Worm (Caenorhabditis elegans) whole organism, L1 larva: ENCODE results near the gene nhr-133.

ENCODE experiments used
- C16A3.4 ChIP-seq: fragments of 150-350 bp; optimal IDR thresholded peaks from 2 replicates; lab custom pipeline; 2014; ENCODE audit warnings: missing biosample characterization, missing genetic modification characterization
- C34B4.2 ChIP-seq: sonication (generic microtip); optimal IDR thresholded peaks from 2 replicates; lab custom pipeline; 2017; ENCODE audit warnings: mild to moderate bottlenecking, missing genetic modification characterization, missing compliant biosample characterization
- alr-1 ChIP-seq: fragments of 200-800 bp; sonication (Bioruptor generic); optimal IDR thresholded peaks from 2 replicates; lab custom pipeline; 2018; ENCODE audit warnings: borderline replicate concordance, mild to moderate bottlenecking, missing genetic modification characterization, missing compliant biosample characterization
- ceh-82 ChIP-seq, 3 experiments: fragments of 150-350 bp in 1 of 3; sonication (generic microtip) in 2 of 3; optimal IDR thresholded peaks; 2 replicates each; lab custom pipeline; 2014 to 2017; ENCODE audit warnings: missing biosample characterization in 3 of 3, missing genetic modification characterization in 3 of 3
- ceh-90 ChIP-seq: sonication (generic microtip); optimal IDR thresholded peaks from 2 replicates; lab custom pipeline; 2016; ENCODE audit warnings: missing genetic modification characterization, missing compliant biosample characterization
- ces-1 ChIP-seq: fragments of 150-350 bp; optimal IDR thresholded peaks from 2 replicates; lab custom pipeline; 2014; ENCODE audit warnings: missing biosample characterization, missing genetic modification reagents, missing genetic modification characterization
- efl-1 ChIP-seq, 4 experiments: fragments of 150-350 bp; optimal IDR thresholded peaks in 3 of 4; peaks in 1 of 4; 1 replicate in 1 of 4; 2 replicates in 3 of 4; lab custom pipeline; 2014; ENCODE audit warnings: missing biosample characterization in 2 of 4, missing genetic modification characterization in 2 of 4, missing genetic modification reagents in 2 of 4
- egl-13 ChIP-seq: sonication (generic microtip); optimal IDR thresholded peaks from 2 replicates; lab custom pipeline; 2016; ENCODE audit warnings: missing genotype, missing genetic modification reagents, missing genetic modification characterization, missing compliant biosample characterization
- elt-2 ChIP-seq: sonication (generic microtip); optimal IDR thresholded peaks from 2 replicates; lab custom pipeline; 2016; ENCODE audit warnings: missing genetic modification characterization, mild to moderate bottlenecking, inconsistent platforms, missing compliant biosample characterization, missing genetic modification reagents
- ets-5 ChIP-seq: fragments of 200-800 bp; sonication (Bioruptor generic); IDR thresholded peaks from 2 replicates; pipeline ENCODE4 v1.3.6; 2022; ENCODE audit warnings: missing genetic modification characterization, missing compliant biosample characterization
- fkh-4 ChIP-seq: sonication (generic microtip); optimal IDR thresholded peaks from 2 replicates; lab custom pipeline; 2016; ENCODE audit warnings: missing compliant biosample characterization, missing genetic modification characterization, borderline replicate concordance
- fos-1 ChIP-seq: fragments of 150-350 bp; optimal IDR thresholded peaks from 2 replicates; lab custom pipeline; 2014; ENCODE audit warnings: missing biosample characterization, missing genetic modification characterization
- hlh-17 ChIP-seq: fragments of 200-800 bp; sonication (Bioruptor generic); optimal IDR thresholded peaks from 2 replicates; lab custom pipeline; 2018; ENCODE audit warnings: missing genetic modification characterization, mild to moderate bottlenecking, missing compliant biosample characterization, moderate library complexity, borderline replicate concordance
- jun-1 ChIP-seq: fragments of 150-350 bp; optimal IDR thresholded peaks from 2 replicates; lab custom pipeline; 2014; ENCODE audit warnings: missing biosample characterization, missing genetic modification reagents, missing genetic modification characterization
- lin-35 ChIP-seq, 2 experiments: fragments of 150-350 bp; optimal IDR thresholded peaks; 2 replicates each; lab custom pipeline; 2014; ENCODE audit warnings: missing biosample characterization in 2 of 2, missing genetic modification characterization in 2 of 2, missing genetic modification reagents in 2 of 2
- lsy-2 ChIP-seq, 2 experiments: fragments of 150-350 bp; optimal IDR thresholded peaks; 2 replicates each; lab custom pipeline; 2014; ENCODE audit warnings: missing biosample characterization in 2 of 2, missing genetic modification characterization in 2 of 2
- mdl-1 ChIP-seq, 2 experiments: fragments of 150-350 bp; optimal IDR thresholded peaks; 2 replicates each; lab custom pipeline; 2014 to 2017; ENCODE audit warnings: missing biosample characterization in 2 of 2, missing genetic modification characterization in 2 of 2, inconsistent platforms in 1 of 2
- nhr-19 ChIP-seq: fragments of 200-800 bp; sonication (Bioruptor generic); conservative IDR thresholded peaks from 2 replicates; pipeline ENCODE4 v1.3.6; 2022; ENCODE audit warnings: missing genetic modification characterization, missing compliant biosample characterization
- nhr-20 ChIP-seq: sonication (generic microtip); optimal IDR thresholded peaks from 2 replicates; lab custom pipeline; 2016; ENCODE audit warnings: mild to moderate bottlenecking, missing genetic modification characterization, missing compliant biosample characterization
- nhr-85 ChIP-seq: sonication (generic microtip); peaks from one replicate; lab custom pipeline; 2016; ENCODE audit warnings: missing genetic modification characterization, inconsistent platforms, missing compliant biosample characterization
- nhr-90 ChIP-seq: sonication (generic microtip); optimal IDR thresholded peaks from 2 replicates; lab custom pipeline; 2016; ENCODE audit warnings: mild to moderate bottlenecking, missing genetic modification characterization, missing compliant biosample characterization; ENCODE audit not compliant: poor library complexity
- pag-3 ChIP-seq: sonication (generic microtip); optimal IDR thresholded peaks from 2 replicates; lab custom pipeline; 2017; ENCODE audit warnings: missing genetic modification characterization, mild to moderate bottlenecking, missing compliant biosample characterization, antibody characterized with exemption, borderline replicate concordance; ENCODE audit not compliant: insufficient read depth
- pax-3 ChIP-seq: fragments of 200-800 bp; sonication (Bioruptor generic); optimal IDR thresholded peaks from 2 replicates; lab custom pipeline; 2018; ENCODE audit warnings: mild to moderate bottlenecking, missing genetic modification characterization, moderate library complexity, missing compliant biosample characterization
- snpc-4 ChIP-seq: fragments of 150-350 bp; optimal IDR thresholded peaks from 2 replicates; lab custom pipeline; 2014; ENCODE audit warnings: missing biosample characterization, missing genetic modification characterization
- sup-37 ChIP-seq: fragments of 200-800 bp; sonication (Bioruptor generic); optimal IDR thresholded peaks from 2 replicates; lab custom pipeline; 2018; ENCODE audit warnings: mild to moderate bottlenecking, missing genetic modification characterization, missing compliant biosample characterization
- swsn-7 ChIP-seq: sonication (generic microtip); optimal IDR thresholded peaks from 2 replicates; lab custom pipeline; 2016; ENCODE audit warnings: missing genetic modification characterization, missing compliant biosample characterization
- tbx-2 ChIP-seq: sonication (generic microtip); optimal IDR thresholded peaks from 2 replicates; lab custom pipeline; 2016; ENCODE audit warnings: missing genetic modification characterization, missing compliant biosample characterization
- tlp-1 ChIP-seq: fragments of 150-350 bp; optimal IDR thresholded peaks from 2 replicates; lab custom pipeline; 2014; ENCODE audit warnings: missing biosample characterization, missing genetic modification characterization
- unc-130 ChIP-seq: fragments of 150-350 bp; optimal IDR thresholded peaks from 2 replicates; lab custom pipeline; 2017; ENCODE audit warnings: missing biosample characterization, missing genetic modification characterization, inconsistent platforms
- unc-30 ChIP-seq: sonication (generic microtip); optimal IDR thresholded peaks from 2 replicates; lab custom pipeline; 2017; ENCODE audit warnings: missing biosample characterization, missing genetic modification characterization
- unc-98 ChIP-seq: fragments of 200-800 bp; sonication (Bioruptor generic); IDR thresholded peaks from 2 replicates; pipeline ENCODE4 v1.3.6; 2022; ENCODE audit warnings: missing genetic modification characterization, missing compliant biosample characterization
- zag-1 ChIP-seq: fragments of 150-350 bp; optimal IDR thresholded peaks from 2 replicates; lab custom pipeline; 2014; ENCODE audit warnings: missing biosample characterization, missing genetic modification characterization
- ztf-4 ChIP-seq: fragments of 150-350 bp; optimal IDR thresholded peaks from 2 replicates; lab custom pipeline; 2014; ENCODE audit warnings: missing biosample characterization, missing genetic modification characterization

Gene nhr-133

ce11 chrV:2233177-2233576 lies 21.3 kb upstream of the nhr-133 start, which contains the start of gene nhr-96:
TSS of gene nhr-96 (plus strand) at chrV:2233477.
- no peak for TF ChIP-seq efl-1 (optimal IDR thresholded peaks at IDR 0.05; lab: Kevin White, UChicago)
- peak in 1 of 2 experiments; percentile 70 for TF ChIP-seq efl-1 (GFP tag; optimal IDR thresholded peaks at IDR 0.05 in 1 of 2; lab: Kevin White, UChicago)
- no peak for TF ChIP-seq snpc-4 (tag; lab: Kevin White, UChicago)

DNA sequence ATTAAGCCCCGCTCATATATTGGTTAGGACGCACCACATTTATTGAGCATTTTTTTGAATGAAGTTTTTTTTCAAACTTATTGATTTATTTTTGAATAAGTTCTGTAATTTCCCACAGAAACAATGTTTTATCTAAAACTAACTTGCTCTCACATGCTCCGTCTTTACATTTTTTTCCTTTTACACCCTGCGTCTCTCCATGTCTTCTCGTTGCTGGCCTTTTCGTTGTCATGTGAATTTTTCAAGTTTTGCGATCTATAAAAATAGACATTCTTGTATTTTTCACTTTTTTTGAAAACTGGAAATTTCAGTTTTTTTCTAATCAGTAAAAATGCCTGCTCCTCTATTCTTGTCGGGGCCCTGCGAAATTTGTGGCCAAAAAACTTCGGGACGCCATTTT lies 19.0 kb upstream of the nhr-133 start, which contains the start of gene nhr-134:
nhr-134 (plus strand) TSS at position 312 of the 400 bp plus-strand sequence.
- TF ChIP-seq lin-35 (GFP tag; optimal IDR thresholded peaks at IDR 0.05; lab: Kevin White, UChicago) (peak in 1 of 2 experiments; percentile 10), fos-1 (no peak), nhr-20 (tag; lab: Kevin White, UChicago) (peak; percentile 26), sup-37 (GFP tag; lab: Kevin White, UChicago) (no peak), swsn-7 (tag; lab: Kevin White, UChicago) (no peak), C34B4.2 (tag; lab: Kevin White, UChicago) (no peak), C16A3.4 (tag; lab: Kevin White, UChicago) (no peak), ces-1 (GFP tag; lab: Kevin White, UChicago) (no peak), lsy-2 (tag; optimal IDR thresholded peaks at IDR 0.05; lab: Kevin White, UChicago) (no peak), pax-3 (no peak), tbx-2 (tag; lab: Kevin White, UChicago) (no peak), unc-98 (no peak), efl-1 (optimal IDR thresholded peaks at IDR 0.05; lab: Kevin White, UChicago) (peak in 1 of 2 experiments; percentile 2), efl-1 (GFP tag; optimal IDR thresholded peaks at IDR 0.05 in 1 of 2; lab: Kevin White, UChicago) (peak in 1 of 2 experiments; percentile 12), elt-2 (peak; percentile 54), nhr-90 (tag; lab: Kevin White, UChicago) (no peak), jun-1 (no peak), ets-5 (GFP tag; lab: Robert Waterston, UW) (no peak), mdl-1 (tag; optimal IDR thresholded peaks at IDR 0.05; lab: Kevin White, UChicago) (no peak), snpc-4 (tag; lab: Kevin White, UChicago) (no peak), ceh-82 (tag; optimal IDR thresholded peaks at IDR 0.05; lab: Kevin White, UChicago) (no peak), egl-13 (tag; lab: Kevin White, UChicago) (no peak), tlp-1 (tag; lab: Kevin White, UChicago) (no peak), fkh-4 (tag; lab: Kevin White, UChicago) (no peak), nhr-85 (tag; lab: Kevin White, UChicago) (no peak), nhr-19 (GFP tag; lab: Robert Waterston, UW) (no peak), hlh-17 (no peak), ceh-90 (tag; lab: Kevin White, UChicago) (no peak), zag-1 (tag; lab: Kevin White, UChicago) (no peak), unc-130 (tag; lab: Kevin White, UChicago) (no peak), ztf-4 (tag; lab: Kevin White, UChicago) (no peak), unc-30 (no peak), pag-3 (tag; lab: Kevin White, UChicago) (no peak), alr-1 (no peak)

DNA sequence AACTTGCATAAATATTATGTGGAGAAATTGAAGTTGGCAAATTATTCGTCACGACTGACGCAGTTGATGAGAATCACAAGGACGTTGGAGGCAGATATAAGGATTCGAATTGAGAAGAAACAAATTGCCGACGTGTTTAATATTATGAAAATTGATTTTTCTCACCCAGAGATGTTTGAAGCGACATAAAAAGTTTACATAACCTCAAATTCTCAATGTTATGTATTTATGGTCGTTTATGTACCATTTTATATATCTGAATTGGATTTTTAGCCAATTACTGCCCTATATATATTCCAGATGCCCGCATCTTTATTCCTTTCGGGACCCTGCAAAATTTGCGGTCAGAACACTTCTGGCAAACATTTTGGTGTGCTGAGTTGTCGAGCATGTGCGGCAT lies 16.9 kb upstream of the nhr-133 start, which contains the start of gene nhr-126:
nhr-126 (plus strand) TSS at position 301 of the 400 bp plus-strand sequence.
- no peak for TF ChIP-seq nhr-20 (tag; lab: Kevin White, UChicago)
- no peak for TF ChIP-seq unc-98
- no peak for TF ChIP-seq unc-30
- no peak for TF ChIP-seq fkh-4 (tag; lab: Kevin White, UChicago)

DNA sequence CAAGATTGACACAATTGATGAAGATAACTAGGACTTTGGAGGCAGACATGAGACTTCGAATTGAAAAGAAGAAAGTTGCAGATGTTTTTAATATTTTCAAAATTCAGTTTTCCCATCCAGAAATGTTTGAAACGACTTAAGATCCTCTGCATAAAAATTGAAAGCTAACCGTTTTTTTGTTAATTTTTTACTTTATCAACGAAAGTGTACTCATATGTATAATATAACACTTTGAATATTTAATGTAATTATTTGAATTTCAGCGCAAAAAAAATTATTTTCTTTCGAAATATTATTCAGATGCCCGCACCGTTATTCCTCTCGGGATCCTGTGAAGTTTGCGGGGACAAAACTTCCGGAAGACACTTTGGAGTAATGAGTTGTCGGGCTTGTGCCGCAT lies 15.0 kb upstream of the nhr-133 start, which contains the start of gene nhr-18:
nhr-18 (plus strand) TSS at position 301 of the 400 bp plus-strand sequence.
- TF ChIP-seq mdl-1 (tag; optimal IDR thresholded peaks at IDR 0.05; lab: Kevin White, UChicago) (no peak), ztf-4 (tag; lab: Kevin White, UChicago) (no peak), efl-1 (optimal IDR thresholded peaks at IDR 0.05; lab: Kevin White, UChicago) (no peak), efl-1 (GFP tag; optimal IDR thresholded peaks at IDR 0.05 in 1 of 2; lab: Kevin White, UChicago) (peak in 1 of 2 experiments; percentile 15), egl-13 (tag; lab: Kevin White, UChicago) (no peak)
